Worm (Caenorhabditis elegans): ENCODE results near the gene max-2.

max-2 gene

ce11 chrII:13007717-13008461 is 17.8 kb downstream of the max-2 start, which contains the start of gene oig-2:
Gene oig-2, minus strand, starts transcription at chrII:13008164.
- TF ChIP-seq mml-1 (tag; optimal IDR thresholded peaks at IDR 0.05) (no peak), daf-12 (tag; optimal IDR thresholded peaks at IDR 0.05) (no peak), R02D3.7 (tag; optimal IDR thresholded peaks at IDR 0.05) (no peak), nhr-25 (tag; optimal IDR thresholded peaks at IDR 0.05) (peak; percentile 43), zag-1 (tag; optimal IDR thresholded peaks at IDR 0.05) (no peak), elt-1 (tag; optimal IDR thresholded peaks at IDR 0.05) (peak; percentile 85)

DNA sequence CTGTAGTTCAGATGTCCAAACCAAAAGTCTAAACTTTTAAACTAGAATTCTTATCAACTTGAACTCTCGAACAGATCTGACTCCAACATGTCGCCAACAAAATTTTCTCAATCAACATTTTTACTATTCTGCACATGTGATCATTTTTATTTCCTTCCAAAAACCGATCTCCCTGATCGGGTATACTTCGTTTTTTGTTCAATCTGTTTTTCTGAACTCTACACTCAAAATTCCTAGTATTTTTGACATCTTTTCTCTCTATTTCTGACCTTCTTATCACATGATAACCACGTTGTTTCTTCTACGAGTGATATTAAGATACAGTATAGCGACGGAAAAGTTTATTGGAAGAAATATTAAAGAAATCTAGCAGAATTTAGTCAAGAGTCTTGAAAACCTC is 19.4 kb downstream of the max-2 start:
- TF ChIP-seq pqm-1 (tag; optimal IDR thresholded peaks at IDR 0.05): peak; percentile 62
- TF ChIP-seq nhr-43 (tag; optimal IDR thresholded peaks at IDR 0.05; ENCODE audit: poor library complexity, severe bottlenecking): peak; percentile 14
- TF ChIP-seq elt-2 (tag; optimal IDR thresholded peaks at IDR 0.05): peak; percentile 84
- TF ChIP-seq eor-1 (tag; optimal IDR thresholded peaks at IDR 0.05): no peak
- no peak for TF ChIP-seq nhr-11 (tag; optimal IDR thresholded peaks at IDR 0.05)
- TF ChIP-seq nhr-23 (tag; optimal IDR thresholded peaks at IDR 0.05): peak; percentile 20

DNA sequence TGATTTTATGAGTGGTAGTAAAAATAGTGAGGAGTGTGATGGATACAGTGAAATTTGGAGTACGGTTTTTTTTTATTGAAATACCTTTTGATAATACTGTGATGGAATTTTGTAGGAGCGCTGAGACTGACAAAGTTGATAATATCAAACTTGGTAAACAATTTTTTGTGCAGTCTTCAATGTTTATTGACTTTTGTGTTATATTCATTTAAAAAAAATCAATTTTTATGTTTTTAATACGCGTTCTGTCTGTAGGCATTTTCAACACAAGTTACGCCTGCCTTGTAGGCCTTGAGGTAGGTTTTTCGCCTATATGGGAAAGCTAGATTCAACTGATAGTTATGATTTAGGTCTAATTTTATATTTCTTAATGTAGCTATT is 20.8 kb downstream of the max-2 start:
- TF ChIP-seq pha-4 (tag; optimal IDR thresholded peaks at IDR 0.05) (peak; percentile 30), ztf-4 (tag; optimal IDR thresholded peaks at IDR 0.05) (no peak), elt-2 (tag; optimal IDR thresholded peaks at IDR 0.05) (peak; percentile 45)

ce11 chrII:13004160-13004871 is 21.3 kb downstream of the max-2 start:
- TF ChIP-seq zag-1 (tag; optimal IDR thresholded peaks at IDR 0.05) (no peak), nhr-25 (tag; optimal IDR thresholded peaks at IDR 0.05) (peak; percentile 62), pqm-1 (tag; optimal IDR thresholded peaks at IDR 0.05) (peak; percentile 69), nhr-76 (tag; optimal IDR thresholded peaks at IDR 0.05) (no peak), eor-1 (tag; optimal IDR thresholded peaks at IDR 0.05) (no peak), elt-2 (tag; optimal IDR thresholded peaks at IDR 0.05) (peak; percentile 82), nhr-23 (tag; optimal IDR thresholded peaks at IDR 0.05) (peak; percentile 40)

DNA sequence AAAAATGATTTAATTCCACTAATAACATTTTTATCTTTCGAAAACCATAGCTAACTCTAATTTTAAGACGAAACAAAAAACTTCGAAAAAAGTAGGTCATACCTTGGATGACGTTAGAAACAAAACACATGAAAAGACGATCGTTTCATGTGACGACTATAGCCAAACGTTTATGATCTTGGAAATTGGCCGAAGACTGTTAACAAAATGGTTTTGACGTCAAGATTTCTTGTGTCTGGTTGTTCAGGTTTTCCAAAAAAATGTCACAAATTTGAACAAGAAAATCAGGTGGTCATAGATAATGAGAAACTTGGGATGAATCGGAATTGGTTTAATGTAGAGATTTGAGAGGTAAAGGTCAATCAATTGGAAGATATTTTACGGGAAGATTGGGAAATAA is 22.4 kb downstream of the max-2 start:
- no peak for TF ChIP-seq nhr-25 (tag; optimal IDR thresholded peaks at IDR 0.05)
- no peak for TF ChIP-seq zag-1 (tag; optimal IDR thresholded peaks at IDR 0.05)
- TF ChIP-seq nhr-76 (tag; optimal IDR thresholded peaks at IDR 0.05): no peak
- no peak for TF ChIP-seq elt-2 (tag; optimal IDR thresholded peaks at IDR 0.05)
- TF ChIP-seq pqm-1 (tag; optimal IDR thresholded peaks at IDR 0.05): no peak

ce11 chrII:13000753-13001152 is 24.9 kb downstream of the max-2 start, which contains the start of gene Y38F1A.8:
Gene Y38F1A.8, minus strand, starts transcription at chrII:13000853.
- TF ChIP-seq nhr-11 (tag; optimal IDR thresholded peaks at IDR 0.05): no peak
- TF ChIP-seq fos-1 (tag; optimal IDR thresholded peaks at IDR 0.05): no peak
- no peak for TF ChIP-seq lsy-12 (tag; optimal IDR thresholded peaks at IDR 0.05)
- TF ChIP-seq ceh-9 (tag; optimal IDR thresholded peaks at IDR 0.05): no peak
- no peak for TF ChIP-seq ama-1 (optimal IDR thresholded peaks at IDR 0.05)
- TF ChIP-seq ceh-28 (tag; optimal IDR thresholded peaks at IDR 0.05): no peak
- TF ChIP-seq pqm-1 (tag; optimal IDR thresholded peaks at IDR 0.05): no peak
- no peak for TF ChIP-seq jun-1 (tag; optimal IDR thresholded peaks at IDR 0.05)
- TF ChIP-seq nhr-43 (tag; optimal IDR thresholded peaks at IDR 0.05; ENCODE audit: poor library complexity, severe bottlenecking): no peak
- TF ChIP-seq nhr-67 (tag; optimal IDR thresholded peaks at IDR 0.05): no peak
- no peak for TF ChIP-seq mml-1 (tag; optimal IDR thresholded peaks at IDR 0.05)
- TF ChIP-seq nhr-28 (tag; optimal IDR thresholded peaks at IDR 0.05): no peak

DNA sequence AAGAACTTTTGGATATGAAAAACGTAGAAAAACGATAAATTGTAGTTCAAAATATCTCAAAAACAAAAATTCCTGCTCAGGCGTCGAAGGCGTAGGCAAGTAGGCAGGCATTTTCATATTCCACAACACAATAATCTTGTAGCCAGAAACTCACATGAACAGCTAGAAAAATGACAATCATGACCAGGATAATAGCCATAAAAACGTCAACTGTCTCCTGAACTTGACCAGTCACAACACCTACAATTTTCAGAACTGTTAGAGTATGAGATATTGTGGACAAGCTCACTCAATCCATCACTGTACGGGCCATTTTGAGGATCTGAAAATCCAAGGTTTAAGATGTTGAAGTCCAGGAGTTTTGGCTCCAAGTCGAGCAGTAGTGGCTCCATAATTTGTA is 28.2 kb downstream of the max-2 start, which contains the start of gene Y38F1A.7:
TSS of gene Y38F1A.7 (minus strand) at position 392 of the 400 bp plus-strand sequence.
- TF ChIP-seq elt-2 (tag; optimal IDR thresholded peaks at IDR 0.05) (peak; percentile 1), nhr-43 (tag; optimal IDR thresholded peaks at IDR 0.05; ENCODE audit: poor library complexity, severe bottlenecking) (no peak), ama-1 (optimal IDR thresholded peaks at IDR 0.05) (no peak), hmg-11 (tag; optimal IDR thresholded peaks at IDR 0.05) (no peak), mml-1 (tag; optimal IDR thresholded peaks at IDR 0.05) (no peak)
